Fruit fly (Drosophila melanogaster): ENCODE data around the gene CG31751.

Gene CG31751

dm6 chr2L:18702721-18703488 lies 25.9 kb downstream of the CG31751 start, which contains the start of the genes CG10376 and CG10343 (continued):
- peak; percentile 81 for TF ChIP-seq CG4730 (GFP tag; IDR thresholded peaks at IDR 0.05)
- peak; percentile 90 for TF ChIP-seq Dbx (GFP tag; IDR thresholded peaks at IDR 0.05)
- TF ChIP-seq CG3847 (GFP tag; IDR thresholded peaks at IDR 0.05) = peak; percentile 93
- TF ChIP-seq B-H2 (GFP tag; optimal IDR thresholded peaks at IDR 0.05) = peak; percentile 86
- TF ChIP-seq CG2199 (GFP tag; IDR thresholded peaks at IDR 0.05) = no peak
- TF ChIP-seq sisA (GFP tag; IDR thresholded peaks at IDR 0.05) = peak; percentile 86
- TF ChIP-seq CG12236 (GFP tag; optimal IDR thresholded peaks at IDR 0.05) = no peak
- TF ChIP-seq Tbp (GFP tag; optimal IDR thresholded peaks at IDR 0.05) = no peak
- peak; percentile 85 for TF ChIP-seq al (GFP tag; IDR thresholded peaks at IDR 0.05)
- TF ChIP-seq Hr3 (GFP tag; optimal IDR thresholded peaks at IDR 0.05) = peak; percentile 94
- peak; percentile 59 for TF ChIP-seq fd102C (GFP tag; optimal IDR thresholded peaks at IDR 0.05)
- peak; percentile 84 for TF ChIP-seq tin (GFP tag; optimal IDR thresholded peaks at IDR 0.05)
- peak; percentile 53 for TF ChIP-seq CG15073 (GFP tag; optimal IDR thresholded peaks at IDR 0.05)
- peak; percentile 81 for TF ChIP-seq CG10366 (GFP tag; IDR thresholded peaks at IDR 0.05)
- 0 out of 2 replicates have a peak, but pooled peaks have one; percentile 38 for TF ChIP-seq CG17612 (GFP tag; IDR thresholded peaks at IDR 0.05)
- no peak for TF ChIP-seq CG14965 (GFP tag; optimal IDR thresholded peaks at IDR 0.05; ENCODE audit: borderline replicate concordance)
- TF ChIP-seq CG3726 (GFP tag; IDR thresholded peaks at IDR 0.05) = peak; percentile 70; the same call in 2 of the 3 replicates
- TF ChIP-seq Neu2 (GFP tag; optimal IDR thresholded peaks at IDR 0.05; ENCODE audit: borderline replicate concordance) = no peak
- TF ChIP-seq CG13624 (GFP tag; optimal IDR thresholded peaks at IDR 0.05) = peak; percentile 38
- TF ChIP-seq Dip2 (GFP tag; IDR thresholded peaks at IDR 0.05) = 0 out of 2 replicates have a peak, but pooled peaks have one; percentile 28
- peak; percentile 33; the same call in 1 of the 3 replicates for TF ChIP-seq CG6175 (GFP tag; IDR thresholded peaks at IDR 0.05)
- peak; percentile 99 for TF ChIP-seq ssp (GFP tag; IDR thresholded peaks at IDR 0.05)
- no peak for TF ChIP-seq zen2 (GFP tag; IDR thresholded peaks at IDR 0.05; ENCODE audit: partially characterized antibody)
- no peak for TF ChIP-seq repo (GFP tag; optimal IDR thresholded peaks at IDR 0.05)
- TF ChIP-seq E2f2 (GFP tag; IDR thresholded peaks at IDR 0.05) = peak; percentile 45; the same call in 1 of the 2 replicates
- TF ChIP-seq nom (GFP tag; optimal IDR thresholded peaks at IDR 0.05) = peak; percentile 58
- TF ChIP-seq Pdp1 (GFP tag; optimal IDR thresholded peaks at IDR 0.05) = peak; percentile 28 to 71
- 0 out of 3 replicates have a peak, but pooled peaks have one; percentile 25 for TF ChIP-seq otp (GFP tag; IDR thresholded peaks at IDR 0.05)
- no peak for TF ChIP-seq Hmx (GFP tag; optimal IDR thresholded peaks at IDR 0.05)
- TF ChIP-seq Mad (GFP tag; optimal IDR thresholded peaks at IDR 0.05) = peak; percentile 72
- peak; percentile 21 to 90 for TF ChIP-seq Dfd (GFP tag; optimal IDR thresholded peaks at IDR 0.05)
- peak; percentile 70 for TF ChIP-seq CG8281 (tag; optimal IDR thresholded peaks at IDR 0.05)
- TF ChIP-seq dati (GFP tag; IDR thresholded peaks at IDR 0.05) = no peak
- peak; percentile 72; the same call in 1 of the 2 replicates for TF ChIP-seq rib (GFP tag; IDR thresholded peaks at IDR 0.05)
- TF ChIP-seq CG4328 (GFP tag; optimal IDR thresholded peaks at IDR 0.05) = peak; percentile 78
- TF ChIP-seq insv (GFP tag; optimal IDR thresholded peaks at IDR 0.05) = peak in 1 of 2 experiments; percentile 60
- TF ChIP-seq Dek (tag; optimal IDR thresholded peaks at IDR 0.05) = peak; percentile 92
- TF ChIP-seq CG32532 (GFP tag; IDR thresholded peaks at IDR 0.05) = peak; percentile 90
- TF ChIP-seq Drgx (GFP tag; IDR thresholded peaks at IDR 0.05) = peak; percentile 76; the same call in 1 of the 2 replicates
- TF ChIP-seq CG15514 (GFP tag; optimal IDR thresholded peaks at IDR 0.05) = peak; percentile 98
- peak; percentile 80 for TF ChIP-seq lilli (GFP tag; optimal IDR thresholded peaks at IDR 0.05)
- TF ChIP-seq ap (GFP tag; IDR thresholded peaks at IDR 0.05) = peak; percentile 64
- TF ChIP-seq CG4424 (GFP tag; optimal IDR thresholded peaks at IDR 0.05) = peak; percentile 86
- TF ChIP-seq dan (GFP tag; IDR thresholded peaks at IDR 0.05) = 0 out of 2 replicates have a peak, but pooled peaks have one; percentile 19
- peak; percentile 93 for TF ChIP-seq dysf (GFP tag; IDR thresholded peaks at IDR 0.05)
- TF ChIP-seq Nf-YA (GFP tag; IDR thresholded peaks at IDR 0.05) = no peak
- TF ChIP-seq lov (optimal IDR thresholded peaks at IDR 0.05) = no peak
- no peak for TF ChIP-seq lov (GFP tag; IDR thresholded peaks at IDR 0.05)
- TF ChIP-seq HHEX (GFP tag; optimal IDR thresholded peaks at IDR 0.05) = peak; percentile 77
- no peak for TF ChIP-seq CG34224 (GFP tag; IDR thresholded peaks at IDR 0.05; ENCODE audit: partially characterized antibody)

All from whole organism, embryonic.